Worm (Caenorhabditis elegans): ENCODE data around the gene F49F1.4.

ce11 chrIV:4078901-4079300, 36.6 kb downstream of the F49F1.4 start, which contains the start of gene C35B1.8:
- TF ChIP-seq nhr-12 (tag; optimal IDR thresholded peaks at IDR 0.05) (no peak), snpc-4 (tag; optimal IDR thresholded peaks at IDR 0.05) (no peak), unc-39 (tag; optimal IDR thresholded peaks at IDR 0.05) (no peak), ceh-83 (GFP tag; optimal IDR thresholded peaks at IDR 0.05) (no peak), unc-62 (GFP tag; optimal IDR thresholded peaks at IDR 0.05) (no peak)

Measured in whole organism, mixed stage, embryonic.